Worm (Caenorhabditis elegans): ENCODE measurements around the gene inx-5.

- TF ChIP-seq elt-3 (tag; optimal IDR thresholded peaks at IDR 0.05) (no peak), skn-1 (tag; optimal IDR thresholded peaks at IDR 0.05) (no peak), ztf-11 (tag; optimal IDR thresholded peaks at IDR 0.05) (no peak), unc-62 (GFP tag; optimal IDR thresholded peaks at IDR 0.05) (no peak), sptf-1 (tag; optimal IDR thresholded peaks at IDR 0.05) (no peak), snpc-4 (tag; optimal IDR thresholded peaks at IDR 0.05) (no peak), nhr-237 (tag; optimal IDR thresholded peaks at IDR 0.05) (no peak), aly-2 (tag; optimal IDR thresholded peaks at IDR 0.05) (no peak), C34B4.2 (tag; optimal IDR thresholded peaks at IDR 0.05) (no peak), jun-1 (tag; optimal IDR thresholded peaks at IDR 0.05) (no peak), nhr-77 (tag; optimal IDR thresholded peaks at IDR 0.05) (no peak), ama-1 (optimal IDR thresholded peaks at IDR 0.05) (no peak), egl-27 (tag; optimal IDR thresholded peaks at IDR 0.05) (no peak), unc-86 (tag; optimal IDR thresholded peaks at IDR 0.05) (no peak)
Measured at ce11 chrX:8311590-8311989, 9.4 kb upstream of the inx-5 start.

Measured in whole organism, L1 larva.